Fruit fly (Drosophila melanogaster) whole organism, pupa: ENCODE results near the gene CG13722.

ENCODE experiments used
- CG10348 ChIP-seq: fragments of 200-800 bp; sonication (Bioruptor generic); IDR thresholded peaks from 2 replicates; pipeline ENCODE4 v1.3.6; 2022; ENCODE audit warnings: missing biosample characterization, missing genetic modification characterization
- CG12605 ChIP-seq: fragments of 200-800 bp; sonication (Bioruptor generic); IDR thresholded peaks from 2 replicates; pipeline ENCODE4 v1.3.6; 2022; ENCODE audit warnings: missing biosample characterization, missing genetic modification characterization
- CG13204 ChIP-seq: fragments of 200-800 bp; sonication (Bioruptor generic); optimal IDR thresholded peaks from 2 replicates; lab custom pipeline; 2018; ENCODE audit warnings: missing biosample characterization, mild to moderate bottlenecking, missing genetic modification characterization, moderate library complexity
- CG14655 ChIP-seq: fragments of 200-800 bp; sonication (Bioruptor generic); optimal IDR thresholded peaks from 3 replicates; lab custom pipeline; 2017; ENCODE audit warnings: mild to moderate bottlenecking, missing biosample characterization, missing genetic modification reagents, missing genetic modification characterization
- CG15710 ChIP-seq: fragments of 200-800 bp; sonication (Bioruptor generic); optimal IDR thresholded peaks from 2 replicates; lab custom pipeline; 2018; ENCODE audit warnings: missing biosample characterization, mild to moderate bottlenecking, missing genetic modification characterization, moderate library complexity
- CG17806 ChIP-seq: fragments of 200-800 bp; sonication (Bioruptor generic); optimal IDR thresholded peaks from 2 replicates; lab custom pipeline; 2018; ENCODE audit warnings: missing biosample characterization, mild to moderate bottlenecking, missing genetic modification characterization, moderate library complexity
- CG32121 ChIP-seq: fragments of 200-800 bp; sonication (Bioruptor generic); IDR thresholded peaks from 2 replicates; pipeline ENCODE4 v1.3.6; 2022; ENCODE audit warnings: missing biosample characterization, missing genetic modification characterization
- CG34367 ChIP-seq: fragments of 200-800 bp; sonication (Bioruptor generic); optimal IDR thresholded peaks from 2 replicates; lab custom pipeline; 2018; ENCODE audit warnings: missing biosample characterization, mild to moderate bottlenecking, missing genetic modification characterization
- CG4496 ChIP-seq: fragments of 200-800 bp; sonication (Bioruptor generic); IDR thresholded peaks from 3 replicates; pipeline ENCODE4 v1.3.6; 2022; ENCODE audit warnings: missing biosample characterization, missing genetic modification characterization
- CG8159 ChIP-seq: fragments of 200-800 bp; sonication (Bioruptor generic); optimal IDR thresholded peaks from 3 replicates; lab custom pipeline; 2018; ENCODE audit warnings: missing biosample characterization, mild to moderate bottlenecking, missing genetic modification characterization, moderate library complexity
- CG8301 ChIP-seq: fragments of 200-800 bp; sonication (Bioruptor generic); optimal IDR thresholded peaks from 2 replicates; lab custom pipeline; 2018; ENCODE audit warnings: missing biosample characterization, mild to moderate bottlenecking, missing genetic modification characterization
- CG9948 ChIP-seq: fragments of 200-800 bp; sonication (Bioruptor generic); optimal IDR thresholded peaks from 2 replicates; lab custom pipeline; 2018; ENCODE audit warnings: missing biosample characterization, mild to moderate bottlenecking, missing genetic modification characterization, moderate library complexity
- D1 ChIP-seq: fragments of 200-800 bp; sonication (Bioruptor generic); optimal IDR thresholded peaks from 2 replicates; lab custom pipeline; 2018; ENCODE audit warnings: missing biosample characterization, mild to moderate bottlenecking, missing genetic modification characterization, moderate library complexity
- EcR ChIP-seq: fragments of 200-800 bp; sonication (Bioruptor generic); optimal IDR thresholded peaks from 3 replicates; lab custom pipeline; 2019; ENCODE audit warnings: missing biosample characterization, missing genetic modification characterization, mild to moderate bottlenecking, moderate library complexity, missing genetic modification reagents
- Ets98B ChIP-seq: fragments of 200-800 bp; sonication (Bioruptor generic); IDR thresholded peaks from 2 replicates; pipeline ENCODE4 v1.3.6; 2022; ENCODE audit warnings: missing biosample characterization, missing genetic modification characterization
- Pif1A ChIP-seq: fragments of 200-800 bp; sonication (Bioruptor generic); optimal IDR thresholded peaks from 3 replicates; lab custom pipeline; 2016; ENCODE audit warnings: missing biosample characterization, missing genetic modification characterization
- Pif1B ChIP-seq: fragments of 200-800 bp; sonication (Bioruptor generic); optimal IDR thresholded peaks from 3 replicates; lab custom pipeline; 2016; ENCODE audit warnings: missing biosample characterization, missing genetic modification characterization
- Snoo ChIP-seq: fragments of 200-800 bp; sonication (Bioruptor generic); optimal IDR thresholded peaks from 3 replicates; lab custom pipeline; 2017; ENCODE audit warnings: missing biosample characterization, mild to moderate bottlenecking, missing genetic modification characterization, inconsistent platforms
- fd96Ca ChIP-seq: fragments of 200-800 bp; sonication (Bioruptor generic); IDR thresholded peaks from 3 replicates; pipeline ENCODE4 v1.3.6; 2022; ENCODE audit warnings: missing biosample characterization, missing genetic modification characterization
- gl ChIP-seq: fragments of 200-800 bp; sonication (Bioruptor generic); optimal IDR thresholded peaks from 2 replicates; lab custom pipeline; 2018; ENCODE audit warnings: missing biosample characterization, mild to moderate bottlenecking, missing genetic modification characterization
- rn ChIP-seq: fragments of 200-800 bp; sonication (Bioruptor generic); IDR thresholded peaks from 2 replicates; pipeline ENCODE4 v1.3.6; 2022; ENCODE audit warnings: missing biosample characterization, missing genetic modification characterization

CG13722 gene

DNA sequence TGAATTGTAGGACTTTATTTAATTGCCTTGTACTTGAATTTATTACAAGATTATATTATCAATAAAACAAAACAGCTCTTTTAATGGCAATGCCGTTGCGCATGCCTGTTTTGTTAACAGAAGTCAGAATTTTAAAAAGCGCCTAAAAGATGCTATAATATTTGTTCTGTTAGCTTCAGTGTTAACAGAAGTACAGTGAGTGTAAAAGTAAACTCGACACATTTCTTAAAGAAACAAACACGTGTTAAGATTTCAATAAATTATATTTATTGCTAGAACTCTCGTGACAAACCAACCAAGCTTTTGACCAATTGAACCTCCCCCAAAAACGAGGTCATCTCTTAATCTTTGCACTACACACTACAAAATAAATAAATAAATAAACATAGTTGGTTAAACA lies 10.6 kb upstream of the CG13722 start:
- TF ChIP-seq CG8301 = no peak
- no peak for TF ChIP-seq CG12605 (GFP tag; lab: Robert Waterston, UW)
- no peak for TF ChIP-seq Pif1B (GFP tag; lab: Kevin White, UChicago)
- no peak for TF ChIP-seq CG14655 (GFP tag; lab: Kevin White, UChicago)
- TF ChIP-seq D1 (tag; lab: Kevin White, UChicago) = no peak
- no peak for TF ChIP-seq gl (tag; lab: Kevin White, UChicago)
- TF ChIP-seq Ets98B = no peak

DNA sequence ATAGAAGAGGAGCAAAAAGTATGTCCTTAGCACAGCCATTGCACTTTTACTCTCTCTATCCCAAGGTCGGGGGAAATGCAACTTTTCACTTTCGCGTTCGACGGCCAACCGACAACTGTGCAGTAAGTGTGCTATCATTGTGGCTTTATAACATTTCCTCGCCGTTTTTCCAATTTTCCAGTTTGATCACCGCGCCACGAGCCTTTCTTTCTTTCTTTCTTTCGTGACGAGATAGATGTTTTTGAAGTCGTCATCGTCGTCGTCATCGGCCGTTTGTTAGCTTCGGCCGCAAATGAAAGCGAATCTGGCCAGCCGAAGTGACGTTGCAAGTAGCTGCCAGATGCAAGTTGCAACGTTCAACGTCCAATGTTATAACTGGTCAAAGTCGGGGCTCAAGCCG lies 9.6 kb upstream of the CG13722 start, which contains the start of gene CG13720:
Gene CG13720 (minus strand): TSS at position 101 of the 400 bp plus-strand sequence.
- TF ChIP-seq CG17806 (tag; lab: Kevin White, UChicago) (no peak), Pif1B (GFP tag; lab: Kevin White, UChicago) (no peak), CG15710 (no peak), CG9948 (no peak), CG10348 (GFP tag; lab: Robert Waterston, UW) (no peak), gl (tag; lab: Kevin White, UChicago) (no peak), CG34367 (no peak), fd96Ca (GFP tag; lab: Robert Waterston, UW) (no peak), CG14655 (GFP tag; lab: Kevin White, UChicago) (peak; percentile 25)

DNA sequence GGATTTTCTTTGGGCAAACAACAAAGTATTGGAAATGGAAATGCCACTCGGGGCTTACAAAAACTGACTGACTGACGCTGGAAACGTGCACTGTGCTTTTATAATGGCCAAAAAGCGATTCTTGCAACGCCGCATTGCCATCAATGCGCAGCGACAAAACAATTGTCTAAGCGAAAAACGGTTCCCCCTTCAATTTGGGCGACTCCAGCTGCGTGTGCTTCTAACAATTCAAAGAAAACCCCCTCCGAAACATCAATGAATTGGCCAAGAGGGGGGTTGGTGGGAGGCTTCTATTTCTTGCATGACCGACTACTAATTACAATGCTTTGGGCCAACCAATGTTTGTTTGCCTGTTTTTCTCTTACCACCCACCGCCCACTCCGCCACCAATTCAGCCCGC lies 6.9 kb upstream of the CG13722 start, which contains the start of gene CG13721:
Gene CG13721 (minus strand): TSS at position 101 of the 400 bp plus-strand sequence.
- TF ChIP-seq CG4496 (GFP tag; lab: Robert Waterston, UW) (no peak), Pif1B (GFP tag; lab: Kevin White, UChicago) (no peak), Snoo (no peak), fd96Ca (GFP tag; lab: Robert Waterston, UW) (no peak), CG8159 (tag; lab: Kevin White, UChicago) (no peak), CG12605 (GFP tag; lab: Robert Waterston, UW) (no peak), Ets98B (no peak), CG10348 (GFP tag; lab: Robert Waterston, UW) (no peak), D1 (tag; lab: Kevin White, UChicago) (no peak), rn (GFP tag; lab: Robert Waterston, UW) (no peak), EcR (GFP tag; lab: Kevin White, UChicago) (no peak), Pif1A (GFP tag; lab: Kevin White, UChicago) (no peak), gl (tag; lab: Kevin White, UChicago) (no peak), CG32121 (GFP tag; lab: Robert Waterston, UW) (no peak), CG15710 (no peak)

DNA sequence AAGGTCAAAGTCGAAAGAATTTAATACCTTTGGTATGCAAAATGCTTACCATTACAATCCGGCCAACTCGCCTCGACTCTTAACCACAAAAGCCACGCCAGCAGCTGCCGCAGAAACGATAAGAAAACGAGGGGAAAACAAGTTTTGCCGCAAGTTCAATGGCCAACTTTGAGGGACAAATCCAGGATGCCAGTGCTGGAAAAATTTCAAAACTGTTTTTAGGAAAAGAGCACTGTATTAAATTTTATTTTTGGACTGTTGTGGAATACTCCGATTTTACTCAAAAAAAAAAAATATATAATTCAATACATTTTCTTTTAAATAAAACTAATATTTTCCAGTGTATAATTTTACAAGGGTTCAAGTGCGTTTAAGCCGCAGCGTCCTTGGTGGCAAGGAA lies 3.8 kb upstream of the CG13722 start:
- TF ChIP-seq fd96Ca (GFP tag; lab: Robert Waterston, UW) (no peak), CG4496 (GFP tag; lab: Robert Waterston, UW) (peak; percentile 51; the same call in 1 of the 3 replicates), Pif1A (GFP tag; lab: Kevin White, UChicago) (peak; percentile 82), CG17806 (tag; lab: Kevin White, UChicago) (peak; percentile 87), CG14655 (GFP tag; lab: Kevin White, UChicago) (peak; percentile 45), CG34367 (peak; percentile 86), CG12605 (GFP tag; lab: Robert Waterston, UW) (peak; percentile 31; the same call in 1 of the 2 replicates), gl (tag; lab: Kevin White, UChicago) (peak; percentile 45), CG32121 (GFP tag; lab: Robert Waterston, UW) (no peak), Snoo (peak; percentile 73), EcR (GFP tag; lab: Kevin White, UChicago) (peak; percentile 100), CG9948 (peak; percentile 87), CG15710 (peak; percentile 93), D1 (tag; lab: Kevin White, UChicago) (peak; percentile 86), CG13204 (peak; percentile 72), CG8301 (peak; percentile 0), rn (GFP tag; lab: Robert Waterston, UW) (no peak), Pif1B (GFP tag; lab: Kevin White, UChicago) (peak; percentile 88), Ets98B (no peak), CG10348 (GFP tag; lab: Robert Waterston, UW) (no peak), CG8159 (tag; lab: Kevin White, UChicago) (peak; percentile 88)

DNA sequence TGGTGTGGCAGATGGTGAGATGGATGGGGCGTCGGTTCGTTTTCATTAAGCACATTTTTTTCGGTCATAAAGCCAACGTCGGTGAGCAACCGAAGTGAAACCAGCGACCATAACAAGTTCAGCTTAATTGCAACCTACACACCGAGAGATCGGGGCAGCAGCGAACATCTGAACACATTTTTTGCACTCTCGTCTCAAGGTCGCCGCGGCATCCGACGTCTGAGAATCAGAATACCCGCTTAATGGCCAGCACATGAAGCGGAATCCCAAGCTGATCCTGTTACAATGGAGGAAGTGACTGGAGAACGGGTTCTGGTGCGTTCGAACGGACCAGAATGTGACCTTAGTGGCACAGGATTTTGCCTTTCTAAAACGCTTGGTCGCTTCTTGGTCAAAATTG lies 2.8 kb upstream of the CG13722 start:
- TF ChIP-seq CG17806 (tag; lab: Kevin White, UChicago) = no peak
- no peak for TF ChIP-seq D1 (tag; lab: Kevin White, UChicago)
- TF ChIP-seq CG4496 (GFP tag; lab: Robert Waterston, UW) = no peak
- TF ChIP-seq CG8159 (tag; lab: Kevin White, UChicago) = no peak
- no peak for TF ChIP-seq fd96Ca (GFP tag; lab: Robert Waterston, UW)
- TF ChIP-seq EcR (GFP tag; lab: Kevin White, UChicago) = peak; percentile 88
- TF ChIP-seq Pif1B (GFP tag; lab: Kevin White, UChicago) = no peak
- peak; percentile 44 for TF ChIP-seq CG13204
- TF ChIP-seq CG34367 = no peak
- no peak for TF ChIP-seq CG9948
- TF ChIP-seq rn (GFP tag; lab: Robert Waterston, UW) = no peak
- TF ChIP-seq CG14655 (GFP tag; lab: Kevin White, UChicago) = no peak
- no peak for TF ChIP-seq CG8301
- no peak for TF ChIP-seq CG15710

DNA sequence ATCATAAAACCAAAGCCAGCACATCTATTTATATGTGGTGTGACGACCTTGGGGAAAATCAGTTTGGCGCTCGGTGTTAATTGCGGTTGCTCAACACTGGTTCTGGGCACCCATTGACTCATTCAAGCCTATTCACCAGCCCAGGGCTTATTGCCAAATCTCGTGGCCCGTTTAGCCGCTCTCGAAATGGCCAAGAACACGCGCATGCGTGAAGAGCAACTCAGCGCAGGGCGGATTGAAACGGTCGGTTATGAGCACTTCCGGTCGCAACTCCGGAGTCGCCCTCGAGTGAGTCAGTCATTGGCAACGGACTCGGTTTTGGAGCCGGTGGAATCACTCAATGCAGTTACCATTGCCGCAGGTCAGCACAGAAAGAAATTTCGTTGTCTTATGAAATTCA lies 1.3 kb downstream of the CG13722 start:
- no peak for TF ChIP-seq D1 (tag; lab: Kevin White, UChicago)
- TF ChIP-seq CG12605 (GFP tag; lab: Robert Waterston, UW) = no peak
- TF ChIP-seq CG8301 = no peak
- no peak for TF ChIP-seq Snoo
- no peak for TF ChIP-seq gl (tag; lab: Kevin White, UChicago)
- no peak for TF ChIP-seq rn (GFP tag; lab: Robert Waterston, UW)
- TF ChIP-seq EcR (GFP tag; lab: Kevin White, UChicago) = no peak
- no peak for TF ChIP-seq Pif1B (GFP tag; lab: Kevin White, UChicago)
- no peak for TF ChIP-seq Pif1A (GFP tag; lab: Kevin White, UChicago)
- TF ChIP-seq CG13204 = no peak
- no peak for TF ChIP-seq CG8159 (tag; lab: Kevin White, UChicago)
- TF ChIP-seq CG17806 (tag; lab: Kevin White, UChicago) = no peak
- TF ChIP-seq CG10348 (GFP tag; lab: Robert Waterston, UW) = no peak
- TF ChIP-seq CG32121 (GFP tag; lab: Robert Waterston, UW) = no peak
- TF ChIP-seq CG14655 (GFP tag; lab: Kevin White, UChicago) = no peak
- no peak for TF ChIP-seq CG34367
- TF ChIP-seq Ets98B = no peak
- no peak for TF ChIP-seq fd96Ca (GFP tag; lab: Robert Waterston, UW)
- no peak for TF ChIP-seq CG4496 (GFP tag; lab: Robert Waterston, UW)
- TF ChIP-seq CG15710 = no peak
